Fruit fly (Drosophila melanogaster): ENCODE results near the gene CG33912.
A peak's percentile ranks its signal among the peaks of the same experiment; 100 is the strongest.

The CG33912 gene

DNA sequence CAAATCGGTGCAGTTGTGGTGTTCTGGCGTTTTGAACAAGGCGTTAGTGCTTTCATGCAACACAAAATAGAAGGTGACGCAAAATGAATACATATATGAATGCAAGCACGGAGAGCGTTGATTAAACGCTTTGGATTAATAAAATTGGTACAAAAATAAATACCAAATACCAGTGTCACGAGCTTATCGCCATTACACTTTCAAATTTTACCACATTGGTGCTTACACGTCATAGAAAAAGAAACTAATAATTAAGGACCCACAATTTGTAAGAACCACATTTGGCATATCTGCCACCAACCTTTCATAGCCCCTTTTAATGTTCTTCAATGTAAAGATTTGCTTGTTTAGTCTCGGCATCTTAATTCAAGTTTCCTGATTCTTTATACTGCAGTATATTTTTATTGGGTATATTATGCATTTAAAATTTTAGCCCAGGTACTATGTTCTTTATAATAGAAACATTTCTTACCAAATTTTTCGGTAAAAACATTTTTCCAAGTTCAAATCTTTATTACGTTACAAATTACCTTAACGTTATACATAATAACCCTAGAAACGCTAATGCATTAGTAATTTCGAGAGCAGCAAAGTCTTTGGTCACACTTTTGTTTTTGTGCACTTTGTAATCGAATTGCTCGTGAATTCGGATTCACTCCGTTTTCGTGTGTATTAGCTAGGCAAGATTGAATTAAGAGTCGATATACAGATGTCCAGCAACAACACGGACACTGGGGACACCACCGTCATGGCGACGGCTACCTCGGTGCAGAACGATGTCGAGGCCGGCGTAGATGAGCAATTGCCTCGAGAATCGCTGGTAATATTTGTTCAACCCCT, 23.0 kb upstream of the CG33912 start, which contains the start of the genes Pex16 and Pex14 (continued):
- TF ChIP-seq cwo (GFP tag; optimal IDR thresholded peaks at IDR 0.05): peak; percentile 17
- peak; percentile 20 for TF ChIP-seq CG12071 (GFP tag; optimal IDR thresholded peaks at IDR 0.05)
- TF ChIP-seq Usf (GFP tag; optimal IDR thresholded peaks at IDR 0.05): peak; percentile 46
- TF ChIP-seq da (GFP tag; optimal IDR thresholded peaks at IDR 0.05): peak; percentile 42
- peak; percentile 24 for TF ChIP-seq trh (GFP tag; optimal IDR thresholded peaks at IDR 0.05)
- peak; percentile 56 for TF ChIP-seq CG33213 (GFP tag; optimal IDR thresholded peaks at IDR 0.05)
- TF ChIP-seq CG5953 (GFP tag; IDR thresholded peaks at IDR 0.05): peak; percentile 62
- peak; percentile 68 for TF ChIP-seq CG4617 (GFP tag; optimal IDR thresholded peaks at IDR 0.05; ENCODE audit: borderline replicate concordance)
- peak; percentile 71 for TF ChIP-seq esg (GFP tag; conservative IDR thresholded peaks at IDR 0.05)
- TF ChIP-seq Ssrp (tag; optimal IDR thresholded peaks at IDR 0.05): peak; percentile 65
- peak; percentile 71 for TF ChIP-seq klu (GFP tag; IDR thresholded peaks at IDR 0.05)
- no peak for TF ChIP-seq gsb (GFP tag; IDR thresholded peaks at IDR 0.05)
- TF ChIP-seq NK7.1 (GFP tag; optimal IDR thresholded peaks at IDR 0.05): peak; percentile 66
- TF ChIP-seq fd102C (GFP tag; optimal IDR thresholded peaks at IDR 0.05): no peak
- peak; percentile 10 for TF ChIP-seq CG8281 (tag; optimal IDR thresholded peaks at IDR 0.05)
- no peak for TF ChIP-seq scrt (GFP tag; optimal IDR thresholded peaks at IDR 0.05)
- TF ChIP-seq pfk (GFP tag; optimal IDR thresholded peaks at IDR 0.05): no peak
- peak; percentile 82 for TF ChIP-seq Chrac-16 (GFP tag; optimal IDR thresholded peaks at IDR 0.05)
- TF ChIP-seq CG3163 (GFP tag; optimal IDR thresholded peaks at IDR 0.05): peak; percentile 36
- TF ChIP-seq oc (tag; optimal IDR thresholded peaks at IDR 0.05): no peak
- TF ChIP-seq CG31441 (GFP tag; IDR thresholded peaks at IDR 0.05): no peak; the same call in 1 of the 2 replicates
- peak; percentile 74 for TF ChIP-seq CG12155 (GFP tag; optimal IDR thresholded peaks at IDR 0.05)
- TF ChIP-seq Nf-YA (GFP tag; IDR thresholded peaks at IDR 0.05): no peak
- TF ChIP-seq CG7786 (GFP tag; optimal IDR thresholded peaks at IDR 0.05): peak; percentile 81
- peak; percentile 82 for TF ChIP-seq Gug (GFP tag; IDR thresholded peaks at IDR 0.05)
- peak; percentile 78 for TF ChIP-seq Ptx1 (GFP tag; IDR thresholded peaks at IDR 0.05)
- peak; percentile 46 for TF ChIP-seq PHDP (tag; optimal IDR thresholded peaks at IDR 0.05)
- TF ChIP-seq CG17361 (GFP tag; IDR thresholded peaks at IDR 0.05): peak; percentile 86
- TF ChIP-seq run (tag; optimal IDR thresholded peaks at IDR 0.05): no peak
- no peak for TF ChIP-seq Sox102F (GFP tag; optimal IDR thresholded peaks at IDR 0.05)
- peak; percentile 55 for TF ChIP-seq eyg (GFP tag; optimal IDR thresholded peaks at IDR 0.05)
- peak; percentile 23 for TF ChIP-seq CG1529 (GFP tag; optimal IDR thresholded peaks at IDR 0.05)
- no peak for TF ChIP-seq tup (GFP tag; optimal IDR thresholded peaks at IDR 0.05)
- peak; percentile 78 for TF ChIP-seq CG13624 (GFP tag; optimal IDR thresholded peaks at IDR 0.05)
- TF ChIP-seq Bdp1 (GFP tag; optimal IDR thresholded peaks at IDR 0.05): peak; percentile 31
- no peak for TF ChIP-seq ash1 (GFP tag; optimal IDR thresholded peaks at IDR 0.05)
- peak; percentile 85 for TF ChIP-seq CG9609 (GFP tag; optimal IDR thresholded peaks at IDR 0.05)
- TF ChIP-seq jing (GFP tag; optimal IDR thresholded peaks at IDR 0.05): no peak
- peak; percentile 60 for TF ChIP-seq dmrt11E (tag; optimal IDR thresholded peaks at IDR 0.05)
- TF ChIP-seq CG12236 (GFP tag; optimal IDR thresholded peaks at IDR 0.05): peak; percentile 35
- peak; percentile 70 for TF ChIP-seq HLH3B (GFP tag; IDR thresholded peaks at IDR 0.05)
- TF ChIP-seq CG4854 (GFP tag; optimal IDR thresholded peaks at IDR 0.05): peak; percentile 38
- peak; percentile 68 for TF ChIP-seq emc (GFP tag; optimal IDR thresholded peaks at IDR 0.05)
- TF ChIP-seq chm (GFP tag; IDR thresholded peaks at IDR 0.05): peak; percentile 62
- TF ChIP-seq CG11398 (GFP tag; optimal IDR thresholded peaks at IDR 0.05): peak; percentile 38
- peak in 1 of 2 experiments; percentile 27 for TF ChIP-seq crp (GFP tag; optimal IDR thresholded peaks at IDR 0.05)
- TF ChIP-seq dm (GFP tag; optimal IDR thresholded peaks at IDR 0.05): peak; percentile 48
- TF ChIP-seq ftz-f1 (GFP tag; optimal IDR thresholded peaks at IDR 0.05): no peak
- TF ChIP-seq Drgx (GFP tag; IDR thresholded peaks at IDR 0.05): peak; percentile 57
- no peak for TF ChIP-seq CG4360 (GFP tag; IDR thresholded peaks at IDR 0.05)

All from whole organism, embryonic.